Worm (Caenorhabditis elegans) whole organism, young adult: ENCODE measurements around the gene ddb-1.

Source experiments
- B0019.2 ChIP-seq: fragments of 200-800 bp; sonication (Bioruptor generic); conservative IDR thresholded peaks from 2 replicates; pipeline ENCODE4 v1.3.6; 2022; ENCODE audit warnings: missing genetic modification reagents, missing genetic modification characterization, missing compliant biosample characterization
- F23B12.7 ChIP-seq: sonication (generic microtip); optimal IDR thresholded peaks from 2 replicates; lab custom pipeline; 2017; ENCODE audit warnings: missing genetic modification characterization, mild to moderate bottlenecking, missing compliant biosample characterization, antibody characterized with exemption, moderate library complexity; ENCODE audit not compliant: insufficient read depth
- Y53F4B.3 ChIP-seq: fragments of 200-800 bp; sonication (Bioruptor generic); IDR thresholded peaks from 2 replicates; pipeline ENCODE4 v1.3.6; 2022; ENCODE audit warnings: missing genetic modification reagents, missing genetic modification characterization, missing compliant biosample characterization
- Y53G8AR.9 ChIP-seq: fragments of 200-800 bp; sonication (Bioruptor generic); conservative IDR thresholded peaks from 2 replicates; pipeline ENCODE4 v1.3.6; 2022; ENCODE audit warnings: missing genetic modification reagents, missing genetic modification characterization, missing compliant biosample characterization
- ZK185.1 ChIP-seq: sonication (generic microtip); optimal IDR thresholded peaks from 2 replicates; lab custom pipeline; 2016; ENCODE audit warnings: mild to moderate bottlenecking, missing genetic modification characterization, missing compliant biosample characterization; ENCODE audit not compliant: poor library complexity, severe bottlenecking
- ama-1 ChIP-seq, 3 experiments: fragments of 150-350 bp in 1 of 3; sonication (generic microtip) in 2 of 3; optimal IDR thresholded peaks; 2 replicates each; lab custom pipeline; 2014 to 2018; ENCODE audit warnings: missing biosample characterization in 2 of 3, missing genetic modification characterization in 2 of 3, missing genetic modification reagents in 2 of 3
- athp-1 ChIP-seq: sonication (generic microtip); optimal IDR thresholded peaks from 2 replicates; lab custom pipeline; 2017; ENCODE audit warnings: mild to moderate bottlenecking, missing genetic modification characterization, missing compliant biosample characterization
- bed-2 ChIP-seq: fragments of 200-800 bp; sonication (Bioruptor generic); IDR thresholded peaks from 2 replicates; pipeline ENCODE4 v1.3.6; 2022; ENCODE audit warnings: missing genetic modification reagents, missing genetic modification characterization, missing compliant biosample characterization
- cebp-2 ChIP-seq: fragments of 200-800 bp; sonication (Bioruptor generic); IDR thresholded peaks from 2 replicates; pipeline ENCODE4 v1.3.6; 2022; ENCODE audit warnings: missing genetic modification characterization, missing compliant biosample characterization
- egl-18 ChIP-seq: fragments of 200-800 bp; sonication (Bioruptor generic); IDR thresholded peaks from 2 replicates; pipeline ENCODE4 v1.3.6; 2022; ENCODE audit warnings: missing genetic modification reagents, missing genetic modification characterization, missing compliant biosample characterization
- egrh-3 ChIP-seq: fragments of 200-800 bp; sonication (Bioruptor generic); IDR thresholded peaks from 2 replicates; pipeline ENCODE4 v1.3.6; 2022; ENCODE audit warnings: missing genetic modification reagents, missing genetic modification characterization, missing compliant biosample characterization
- ekl-4 ChIP-seq: fragments of 200-800 bp; sonication (Bioruptor generic); IDR thresholded peaks from 2 replicates; pipeline ENCODE4 v1.3.6; 2022; ENCODE audit warnings: missing genetic modification reagents, missing genetic modification characterization, missing compliant biosample characterization
- gei-17 ChIP-seq: fragments of 200-800 bp; sonication (Bioruptor generic); optimal IDR thresholded peaks from 2 replicates; lab custom pipeline; 2018; ENCODE audit warnings: mild to moderate bottlenecking, missing genetic modification characterization, missing compliant biosample characterization
- hmg-1.2 ChIP-seq: fragments of 200-800 bp; sonication (Bioruptor generic); IDR thresholded peaks from 2 replicates; pipeline ENCODE4 v1.3.6; 2022; ENCODE audit warnings: missing genetic modification reagents, missing genetic modification characterization, missing compliant biosample characterization
- hmg-20 ChIP-seq: fragments of 200-800 bp; sonication (Bioruptor generic); IDR thresholded peaks from 2 replicates; pipeline ENCODE4 v1.3.6; 2022; ENCODE audit warnings: missing genetic modification reagents, missing genetic modification characterization, missing compliant biosample characterization
- hsf-1 ChIP-seq: fragments of 200-800 bp; sonication (Bioruptor generic); IDR thresholded peaks from 2 replicates; pipeline ENCODE4 v1.3.6; 2022; ENCODE audit warnings: missing genetic modification reagents, missing genetic modification characterization, missing compliant biosample characterization
- let-607 ChIP-seq, 2 experiments: fragments of 200-800 bp in 1 of 2; sonication (Bioruptor generic) in 1 of 2; sonication (generic microtip) in 1 of 2; optimal IDR thresholded peaks; 2 replicates each; lab custom pipeline; 2016 to 2018; ENCODE audit warnings: mild to moderate bottlenecking in 2 of 2, missing compliant biosample characterization in 2 of 2, missing genetic modification characterization in 2 of 2, moderate library complexity in 2 of 2, missing genotype in 1 of 2
- lin-40 ChIP-seq: sonication (generic microtip); optimal IDR thresholded peaks from 2 replicates; lab custom pipeline; 2016; ENCODE audit warnings: missing genetic modification characterization, mild to moderate bottlenecking, missing compliant biosample characterization, missing genotype, missing genetic modification reagents
- lin-54 ChIP-seq: fragments of 200-800 bp; sonication (Bioruptor generic); optimal IDR thresholded peaks from 2 replicates; lab custom pipeline; 2018; ENCODE audit warnings: mild to moderate bottlenecking, missing genetic modification characterization, missing compliant biosample characterization
- lir-1 ChIP-seq: fragments of 200-800 bp; sonication (Bioruptor generic); conservative IDR thresholded peaks from 2 replicates; pipeline ENCODE4 v1.3.6; 2022; ENCODE audit warnings: missing genetic modification reagents, missing genetic modification characterization, missing compliant biosample characterization
- repo-1 ChIP-seq: sonication (generic microtip); optimal IDR thresholded peaks from 2 replicates; lab custom pipeline; 2017; ENCODE audit warnings: mild to moderate bottlenecking, missing genetic modification characterization, missing compliant biosample characterization
- rpc-1 ChIP-seq, 2 experiments: fragments of 150-350 bp in 1 of 2; sonication (generic microtip) in 1 of 2; optimal IDR thresholded peaks; 2 replicates each; lab custom pipeline; 2014 to 2018; ENCODE audit warnings: missing biosample characterization in 1 of 2, missing genetic modification characterization in 1 of 2, missing genetic modification reagents in 1 of 2, missing genotype in 1 of 2
- sea-2 ChIP-seq: fragments of 200-800 bp; sonication (Bioruptor generic); IDR thresholded peaks from 2 replicates; pipeline ENCODE4 v1.3.6; 2022; ENCODE audit warnings: missing genetic modification characterization, missing compliant biosample characterization
- snpc-3.4 ChIP-seq: sonication (generic microtip); optimal IDR thresholded peaks from 2 replicates; lab custom pipeline; 2017; ENCODE audit warnings: missing genetic modification characterization, mild to moderate bottlenecking, missing compliant biosample characterization, antibody characterized with exemption, moderate library complexity, missing genotype, missing genetic modification reagents
- xnd-1 ChIP-seq: sonication (generic microtip); optimal IDR thresholded peaks from 2 replicates; lab custom pipeline; 2016; ENCODE audit warnings: missing genotype, missing genetic modification reagents, missing genetic modification characterization, missing compliant biosample characterization
- zfh-2 ChIP-seq: fragments of 200-800 bp; sonication (Bioruptor generic); conservative IDR thresholded peaks from 2 replicates; pipeline ENCODE4 v1.3.6; 2022; ENCODE audit warnings: missing genetic modification reagents, missing genetic modification characterization, missing compliant biosample characterization
- ztf-25 ChIP-seq: fragments of 200-800 bp; sonication (Bioruptor generic); IDR thresholded peaks from 2 replicates; pipeline ENCODE4 v1.3.6; 2022; ENCODE audit warnings: missing genetic modification reagents, missing genetic modification characterization, missing compliant biosample characterization

The ddb-1 gene

ce11 chrIV:12114498-12114897 lies 6.5 kb downstream of the ddb-1 start:
- TF ChIP-seq hmg-1.2 (GFP tag; lab: Robert Waterston, UW), result peak; percentile 66
- no peak for TF ChIP-seq lin-54 (GFP tag; lab: Kevin White, UChicago)
- 0 out of 2 replicates have a peak, but pooled peaks have one; percentile 23 for TF ChIP-seq cebp-2

- no peak for TF ChIP-seq ZK185.1 (tag; lab: Kevin White, UChicago)
- TF ChIP-seq Y53G8AR.9 (GFP tag; lab: Robert Waterston, UW), result no peak
- no peak for TF ChIP-seq lir-1 (GFP tag; lab: Robert Waterston, UW)
- TF ChIP-seq Y53F4B.3, result no peak
- no peak for TF ChIP-seq hsf-1 (GFP tag; lab: Robert Waterston, UW)
- TF ChIP-seq sea-2 (GFP tag; lab: Robert Waterston, UW), result no peak
- TF ChIP-seq F23B12.7 (tag; lab: Kevin White, UChicago), result no peak
- TF ChIP-seq let-607 (tag; optimal IDR thresholded peaks at IDR 0.05; lab: Kevin White, UChicago), result no peak
- no peak for TF ChIP-seq ztf-25 (GFP tag; lab: Robert Waterston, UW)
- TF ChIP-seq ama-1 (optimal IDR thresholded peaks at IDR 0.05; lab: Kevin White, UChicago), result no peak
- TF ChIP-seq ama-1 (GFP tag; optimal IDR thresholded peaks at IDR 0.05; lab: Kevin White, UChicago), result no peak
- no peak for TF ChIP-seq B0019.2 (GFP tag; lab: Robert Waterston, UW)
- TF ChIP-seq repo-1 (tag; lab: Kevin White, UChicago), result no peak
- TF ChIP-seq hmg-20 (GFP tag; lab: Robert Waterston, UW), result no peak
Measured at ce11 chrIV:12113056-12113455, 7.9 kb downstream of the ddb-1 start.

- TF ChIP-seq rpc-1 (optimal IDR thresholded peaks at IDR 0.05; lab: Kevin White, UChicago) (no peak), rpc-1 (tag; optimal IDR thresholded peaks at IDR 0.05; lab: Kevin White, UChicago) (no peak)
Measured at ce11 chrIV:12111477-12111876, 9.5 kb downstream of the ddb-1 start, which contains the start of gene dlc-2. TSS of gene dlc-2 (minus strand) at chrIV:12111577.

- TF ChIP-seq let-607 (tag; optimal IDR thresholded peaks at IDR 0.05; lab: Kevin White, UChicago) (no peak), ekl-4 (no peak), hsf-1 (GFP tag; lab: Robert Waterston, UW) (no peak), gei-17 (GFP tag; lab: Kevin White, UChicago) (no peak)
- TF ChIP-seq, all 124 proteins: peak for 0
Measured at ce11 chrIV:12110339-12110738, 10.6 kb downstream of the ddb-1 start, which contains the start of gene col-129. TSS of gene col-129 (minus strand) at chrIV:12110439.

- TF ChIP-seq snpc-3.4 (tag; lab: Kevin White, UChicago), result no peak
- peak; percentile 34 for TF ChIP-seq lin-40 (tag; lab: Kevin White, UChicago)
Measured at ce11 chrIV:12109743-12110142, 11.2 kb downstream of the ddb-1 start.

- TF ChIP-seq egl-18 (GFP tag; lab: Robert Waterston, UW) (0 out of 2 replicates have a peak, but pooled peaks have one; percentile 24), cebp-2 (peak; percentile 55; the same call in 1 of the 2 replicates), hsf-1 (GFP tag; lab: Robert Waterston, UW) (0 out of 2 replicates have a peak, but pooled peaks have one; percentile 56), bed-2 (GFP tag; lab: Robert Waterston, UW) (no peak), lin-40 (tag; lab: Kevin White, UChicago) (peak; percentile 7), athp-1 (no peak), zfh-2 (GFP tag; lab: Robert Waterston, UW) (peak; percentile 76; the same call in 1 of the 2 replicates), egrh-3 (GFP tag; lab: Robert Waterston, UW) (0 out of 2 replicates have a peak, but pooled peaks have one; percentile 3), xnd-1 (tag; lab: Kevin White, UChicago) (no peak)
Measured at ce11 chrIV:12108984-12109657, 11.8 kb downstream of the ddb-1 start.
